Fruit fly (Drosophila melanogaster): ENCODE data around the gene CG43703.

CG43703 gene

DNA sequence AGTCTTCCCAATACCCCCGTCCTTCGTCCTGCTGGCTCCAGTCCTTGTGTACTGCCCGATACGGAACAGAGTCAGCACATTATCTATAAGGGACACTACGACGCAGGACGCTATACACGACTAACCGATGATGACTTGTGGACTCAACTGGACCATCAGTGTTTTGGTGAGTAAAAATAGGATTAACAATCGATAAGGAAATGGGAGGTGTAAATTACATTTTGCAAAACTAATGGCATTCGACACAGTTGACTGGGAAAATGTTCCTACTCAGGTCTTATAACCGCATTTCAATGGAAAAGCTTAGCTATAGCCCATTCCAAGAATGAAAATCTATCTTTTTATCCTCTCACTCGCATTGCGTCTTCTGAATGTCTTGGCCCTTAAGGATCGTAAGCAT lies at the start of gene CG43703:
TSS of gene CG43703 (plus strand) at position 301 of the 400 bp plus-strand sequence.
- TF ChIP-seq Dref (GFP tag; IDR thresholded peaks at IDR 0.05) (no peak), Med (GFP tag) (peak; percentile 0)

- TF ChIP-seq MTF-1 (GFP tag; optimal IDR thresholded peaks at IDR 0.05; ENCODE audit: borderline replicate concordance) (no peak), grau (tag; optimal IDR thresholded peaks at IDR 0.05) (no peak), CG2116 (GFP tag; optimal IDR thresholded peaks at IDR 0.05) (peak; percentile 48), CG9215 (GFP tag; IDR thresholded peaks at IDR 0.05) (no peak), jumu (GFP tag; optimal IDR thresholded peaks at IDR 0.05) (no peak), grn (GFP tag; optimal IDR thresholded peaks at IDR 0.05) (no peak), Bteb2 (GFP tag; optimal IDR thresholded peaks at IDR 0.05) (no peak), CG4730 (GFP tag; IDR thresholded peaks at IDR 0.05) (no peak), MESR4 (GFP tag; optimal IDR thresholded peaks at IDR 0.05) (no peak), CG15073 (GFP tag; optimal IDR thresholded peaks at IDR 0.05) (no peak), CG4360 (GFP tag; IDR thresholded peaks at IDR 0.05) (no peak), Deaf1 (tag; optimal IDR thresholded peaks at IDR 0.05) (peak; percentile 73), h (optimal IDR thresholded peaks at IDR 0.05) (no peak), CG14441 (GFP tag; IDR thresholded peaks at IDR 0.05) (no peak), lov (optimal IDR thresholded peaks at IDR 0.05) (no peak), lov (GFP tag; IDR thresholded peaks at IDR 0.05) (no peak), CG6791 (GFP tag; IDR thresholded peaks at IDR 0.05; ENCODE audit: partially characterized antibody) (no peak), pzg (GFP tag; optimal IDR thresholded peaks at IDR 0.05) (peak; percentile 2), Antp (GFP tag; optimal IDR thresholded peaks at IDR 0.05) (no peak), Sry-δ (GFP tag; optimal IDR thresholded peaks at IDR 0.05) (no peak), Oaz (GFP tag; IDR thresholded peaks at IDR 0.05) (no peak), CG10209 (GFP tag; optimal IDR thresholded peaks at IDR 0.05) (no peak), ac (GFP tag; optimal IDR thresholded peaks at IDR 0.05) (no peak), CG34422 (GFP tag; IDR thresholded peaks at IDR 0.05) (no peak), psq (GFP tag; optimal IDR thresholded peaks at IDR 0.05) (peak; percentile 31), CG9609 (GFP tag; optimal IDR thresholded peaks at IDR 0.05) (no peak), fu2 (GFP tag; optimal IDR thresholded peaks at IDR 0.05) (no peak), CG4404 (GFP tag; IDR thresholded peaks at IDR 0.05) (no peak), bcd (GFP tag; optimal IDR thresholded peaks at IDR 0.05) (no peak), Usf (GFP tag; optimal IDR thresholded peaks at IDR 0.05) (no peak), crol (GFP tag; IDR thresholded peaks at IDR 0.05) (no peak), CG3995 (GFP tag; optimal IDR thresholded peaks at IDR 0.05) (no peak), CG15011 (GFP tag; optimal IDR thresholded peaks at IDR 0.05) (no peak), ara (GFP tag; IDR thresholded peaks at IDR 0.05) (no peak), sisA (GFP tag; IDR thresholded peaks at IDR 0.05) (no peak), CG6689 (GFP tag; IDR thresholded peaks at IDR 0.05) (no peak), GATAe (GFP tag; conservative IDR thresholded peaks at IDR 0.05) (no peak), Med (GFP tag) (no peak), ewg (GFP tag; optimal IDR thresholded peaks at IDR 0.05) (peak; percentile 83), Dp (GFP tag; optimal IDR thresholded peaks at IDR 0.05) (peak; percentile 19), Sox102F (GFP tag; optimal IDR thresholded peaks at IDR 0.05) (no peak), E2f2 (GFP tag; IDR thresholded peaks at IDR 0.05) (peak; percentile 36; the same call in 1 of the 2 replicates)
Measured at dm6 chr2L:3717673-3718235, 47.5 kb upstream of the CG43703 start, which contains the start of the genes lectin-24A and Shaw. Gene lectin-24A (minus strand): TSS chr2L:3717773. Gene Shaw (plus strand): TSS chr2L:3718185.

Data from whole organism, embryonic.